Fruit fly (Drosophila melanogaster) whole organism, embryonic: ENCODE results near the gene CG3587.

ENCODE experiments used
- Awh ChIP-seq: fragments of 200-800 bp; sonication (Bioruptor generic); IDR thresholded peaks from 2 replicates; pipeline ENCODE4, ENCODE4 v1.3.6; 2022; ENCODE audit warnings: missing biosample characterization, missing genetic modification characterization
- Bgb ChIP-seq: fragments of 200-800 bp; sonication (Bioruptor generic); IDR thresholded peaks from 2 replicates; pipeline ENCODE4 v1.3.6; 2022; ENCODE audit warnings: missing biosample characterization, missing genetic modification characterization; ENCODE audit not compliant: partially characterized antibody
- CG10543 ChIP-seq: fragments of 200-800 bp; sonication (Bioruptor generic); optimal IDR thresholded peaks from 3 replicates; lab custom pipeline; 2017; ENCODE audit warnings: missing biosample characterization, mild to moderate bottlenecking, missing genetic modification characterization, moderate library complexity
- CG10565 ChIP-seq: fragments of 200-800 bp; sonication (Bioruptor generic); optimal IDR thresholded peaks from 3 replicates; lab custom pipeline; 2016; ENCODE audit warnings: missing biosample characterization, mild to moderate bottlenecking, missing genetic modification characterization
- CG11456 ChIP-seq: fragments of 200-800 bp; sonication (Bioruptor generic); IDR thresholded peaks from 3 replicates; pipeline ENCODE4 v1.3.6; 2022; ENCODE audit warnings: missing biosample characterization, missing genetic modification characterization
- CG11695 ChIP-seq: fragments of 200-800 bp; sonication (Bioruptor generic); IDR thresholded peaks from 3 replicates; pipeline ENCODE4 v1.3.6; 2022; ENCODE audit warnings: missing biosample characterization, missing genetic modification characterization
- CG11723 ChIP-seq: fragments of 200-800 bp; sonication (Bioruptor generic); optimal IDR thresholded peaks from 2 replicates; lab custom pipeline; 2017; ENCODE audit warnings: missing biosample characterization, mild to moderate bottlenecking, missing genetic modification characterization
- CG16863 ChIP-seq: fragments of 200-800 bp; sonication (Bioruptor generic); optimal IDR thresholded peaks from 3 replicates; lab custom pipeline; 2016; ENCODE audit warnings: missing biosample characterization, missing genetic modification characterization
- CG30403 ChIP-seq: fragments of 200-800 bp; sonication (Bioruptor generic); optimal IDR thresholded peaks from 3 replicates; lab custom pipeline; 2016; ENCODE audit warnings: missing biosample characterization, missing genetic modification characterization
- CG3838 ChIP-seq: fragments of 200-800 bp; sonication (Bioruptor generic); optimal IDR thresholded peaks from 3 replicates; lab custom pipeline; 2016; ENCODE audit warnings: missing biosample characterization, missing genetic modification characterization
- CG4282 ChIP-seq: fragments of 200-800 bp; sonication (Bioruptor generic); optimal IDR thresholded peaks from 2 replicates; lab custom pipeline; 2016; ENCODE audit warnings: missing biosample characterization, missing genetic modification characterization
- CG4424 ChIP-seq: fragments of 200-800 bp; sonication (Bioruptor generic); optimal IDR thresholded peaks from 3 replicates; lab custom pipeline; 2016; ENCODE audit warnings: missing biosample characterization, missing genetic modification characterization
- CG6813 ChIP-seq: fragments of 200-800 bp; sonication (Bioruptor generic); optimal IDR thresholded peaks from 2 replicates; lab custom pipeline; 2017; ENCODE audit warnings: missing biosample characterization, missing genetic modification characterization, mild to moderate bottlenecking, moderate library complexity, missing genetic modification reagents
- CG7745 ChIP-seq: fragments of 200-800 bp; sonication (Bioruptor generic); optimal IDR thresholded peaks from 2 replicates; lab custom pipeline; 2018; ENCODE audit warnings: missing biosample characterization, mild to moderate bottlenecking, missing genetic modification characterization, moderate library complexity
- CG9727 ChIP-seq: fragments of 200-800 bp; sonication (Bioruptor generic); optimal IDR thresholded peaks from 3 replicates; lab custom pipeline; 2017; ENCODE audit warnings: missing biosample characterization, mild to moderate bottlenecking, missing genetic modification characterization
- CG9797 ChIP-seq: fragments of 200-800 bp; sonication (Bioruptor generic); optimal IDR thresholded peaks from 3 replicates; lab custom pipeline; 2018; ENCODE audit warnings: missing biosample characterization, mild to moderate bottlenecking, missing genetic modification characterization
- CG9932 ChIP-seq: fragments of 200-800 bp; sonication (Bioruptor generic); IDR thresholded peaks from 2 replicates; pipeline ENCODE4 v1.3.6; 2022; ENCODE audit warnings: missing biosample characterization, missing genetic modification characterization
- CrebB ChIP-seq: fragments of 200-800 bp; sonication (Bioruptor generic); optimal IDR thresholded peaks from 3 replicates; lab custom pipeline; 2018; ENCODE audit warnings: missing biosample characterization, mild to moderate bottlenecking, missing genetic modification characterization
- Dfd ChIP-seq, 2 experiments: fragments of >200 bp; optimal IDR thresholded peaks; 2 replicates each; lab custom pipeline; 2017; ENCODE audit warnings: missing biosample characterization in 2 of 2, missing genetic modification characterization in 2 of 2
- Dll ChIP-seq: fragments of 200-800 bp; sonication (Bioruptor generic); IDR thresholded peaks from 4 replicates; pipeline ENCODE4 v1.3.6; 2022; ENCODE audit warnings: missing biosample characterization, missing genetic modification characterization; ENCODE audit not compliant: partially characterized antibody
- Doc2 ChIP-seq: fragments of 200-800 bp; sonication (Bioruptor generic); IDR thresholded peaks from 2 replicates; pipeline ENCODE4 v1.3.6; 2022; ENCODE audit warnings: missing biosample characterization, missing genetic modification characterization
- Doc3 ChIP-seq: fragments of 200-800 bp; sonication (Bioruptor generic); IDR thresholded peaks from 3 replicates; pipeline ENCODE4 v1.3.6; 2022; ENCODE audit warnings: missing biosample characterization, missing genetic modification characterization; ENCODE audit not compliant: partially characterized antibody
- Fer3 ChIP-seq: fragments of 200-800 bp; sonication (Bioruptor generic); optimal IDR thresholded peaks from 2 replicates; lab custom pipeline; 2018; ENCODE audit warnings: missing biosample characterization, mild to moderate bottlenecking, missing genetic modification characterization, moderate library complexity
- HLH3B ChIP-seq: fragments of 200-800 bp; sonication (Bioruptor generic); IDR thresholded peaks from 2 replicates; pipeline ENCODE4 v1.3.6; 2022; ENCODE audit warnings: missing biosample characterization, missing genetic modification characterization
- Scr ChIP-seq: fragments of 200-800 bp; sonication (Bioruptor generic); IDR thresholded peaks from 2 replicates; pipeline ENCODE4 v1.3.6; 2022; ENCODE audit warnings: missing biosample characterization, missing genetic modification characterization; ENCODE audit not compliant: partially characterized antibody
- Sox102F ChIP-seq: fragments of 200-800 bp; sonication (Bioruptor generic); optimal IDR thresholded peaks from 2 replicates; lab custom pipeline; 2018; ENCODE audit warnings: missing biosample characterization, mild to moderate bottlenecking, missing genetic modification characterization, moderate library complexity
- Sry-δ ChIP-seq: fragments of 200-800 bp; sonication (Bioruptor generic); optimal IDR thresholded peaks from 2 replicates; lab custom pipeline; 2016; ENCODE audit warnings: missing biosample characterization, missing genetic modification characterization
- YL-1 ChIP-seq: fragments of 200-800 bp; sonication (Bioruptor generic); optimal IDR thresholded peaks from 3 replicates; lab custom pipeline; 2017; ENCODE audit warnings: missing biosample characterization, mild to moderate bottlenecking, missing genetic modification characterization
- btn ChIP-seq: fragments of 200-800 bp; sonication (Bioruptor generic); optimal IDR thresholded peaks from 2 replicates; lab custom pipeline; 2016; ENCODE audit warnings: missing biosample characterization, missing genetic modification characterization
- cas ChIP-seq: fragments of 200-800 bp; sonication (Bioruptor generic); IDR thresholded peaks from 2 replicates; pipeline ENCODE4 v1.3.6; 2022; ENCODE audit warnings: missing biosample characterization, missing genetic modification characterization
- cwo ChIP-seq: fragments of 200-800 bp; sonication (Bioruptor generic); optimal IDR thresholded peaks from 3 replicates; lab custom pipeline; 2017; ENCODE audit warnings: missing biosample characterization, missing genetic modification characterization, mild to moderate bottlenecking, moderate library complexity, missing genetic modification reagents
- dm ChIP-seq: fragments of 200-800 bp; sonication (Bioruptor generic); optimal IDR thresholded peaks from 3 replicates; lab custom pipeline; 2016; ENCODE audit warnings: missing biosample characterization, missing genetic modification characterization
- fru ChIP-seq: fragments of >200 bp; optimal IDR thresholded peaks from 2 replicates; lab custom pipeline; 2017
- gt ChIP-seq: fragments of 200-800 bp; sonication (Bioruptor generic); IDR thresholded peaks from 2 replicates; pipeline ENCODE4 v1.3.6; 2022; ENCODE audit warnings: missing biosample characterization, missing genetic modification characterization
- jigr1 ChIP-seq: fragments of 200-800 bp; sonication (Bioruptor generic); IDR thresholded peaks from 3 replicates; pipeline ENCODE4 v1.3.6; 2022; ENCODE audit warnings: missing biosample characterization, missing genetic modification characterization
- lab ChIP-seq: fragments of 200-800 bp; sonication (Bioruptor generic); optimal IDR thresholded peaks from 3 replicates; lab custom pipeline; 2017; ENCODE audit warnings: missing biosample characterization, missing genetic modification characterization, mild to moderate bottlenecking, moderate library complexity, missing genetic modification reagents
- mam ChIP-seq: fragments of 200-800 bp; sonication (Bioruptor generic); optimal IDR thresholded peaks from 3 replicates; lab custom pipeline; 2016; ENCODE audit warnings: missing biosample characterization, missing genetic modification characterization
- peb ChIP-seq: fragments of 200-800 bp; sonication (Bioruptor generic); IDR thresholded peaks from 2 replicates; pipeline ENCODE4 v1.3.6; 2022; ENCODE audit warnings: missing biosample characterization, missing genetic modification characterization
- phol ChIP-seq: fragments of 200-800 bp; sonication (Bioruptor generic); optimal IDR thresholded peaks from 3 replicates; lab custom pipeline; 2018; ENCODE audit warnings: missing biosample characterization, mild to moderate bottlenecking, missing genetic modification characterization, moderate library complexity
- row ChIP-seq: fragments of 200-800 bp; sonication (Bioruptor generic); IDR thresholded peaks from 3 replicates; pipeline ENCODE4 v1.3.6; 2022; ENCODE audit warnings: missing biosample characterization, missing genetic modification characterization
- sens-2 ChIP-seq: fragments of 200-800 bp; sonication (Bioruptor generic); IDR thresholded peaks from 2 replicates; pipeline ENCODE4 v1.3.6; 2022; ENCODE audit warnings: missing biosample characterization, missing genetic modification characterization
- shn ChIP-seq: fragments of 200-800 bp; sonication (Bioruptor generic); optimal IDR thresholded peaks from 3 replicates; lab custom pipeline; 2016; ENCODE audit warnings: missing biosample characterization, missing genetic modification characterization
- sna ChIP-seq: fragments of 200-800 bp; sonication (Bioruptor generic); IDR thresholded peaks from 2 replicates; pipeline ENCODE4 v1.3.6; 2022; ENCODE audit warnings: missing biosample characterization, missing genetic modification characterization; ENCODE audit not compliant: partially characterized antibody
- stwl ChIP-seq: fragments of 200-800 bp; sonication (Bioruptor generic); optimal IDR thresholded peaks from 3 replicates; lab custom pipeline; 2018; ENCODE audit warnings: missing biosample characterization, mild to moderate bottlenecking, missing genetic modification characterization, moderate library complexity
- tap ChIP-seq: fragments of 200-800 bp; optimal IDR thresholded peaks from 3 replicates; lab custom pipeline; 2019; ENCODE audit warnings: missing biosample characterization, mild to moderate bottlenecking, missing genetic modification characterization, moderate library complexity
- unc-4 ChIP-seq: fragments of 200-800 bp; sonication (Bioruptor generic); IDR thresholded peaks from 2 replicates; pipeline ENCODE4 v1.3.6; 2022; ENCODE audit warnings: missing biosample characterization, missing genetic modification characterization; ENCODE audit not compliant: partially characterized antibody
- z ChIP-seq: fragments of 200-800 bp; sonication (Bioruptor generic); IDR thresholded peaks from 3 replicates; pipeline ENCODE4 v1.3.6; 2022; ENCODE audit warnings: missing biosample characterization, missing genetic modification characterization
- zf30C ChIP-seq: fragments of 200-800 bp; sonication (Bioruptor generic); optimal IDR thresholded peaks from 3 replicates; lab custom pipeline; 2018; ENCODE audit warnings: missing biosample characterization, mild to moderate bottlenecking, missing genetic modification characterization
- zfh1 ChIP-seq: fragments of 200-800 bp; sonication (Bioruptor generic); IDR thresholded peaks from 3 replicates; pipeline ENCODE4 v1.3.6; 2022; ENCODE audit warnings: missing biosample characterization, missing genetic modification characterization

The CG3587 gene

DNA sequence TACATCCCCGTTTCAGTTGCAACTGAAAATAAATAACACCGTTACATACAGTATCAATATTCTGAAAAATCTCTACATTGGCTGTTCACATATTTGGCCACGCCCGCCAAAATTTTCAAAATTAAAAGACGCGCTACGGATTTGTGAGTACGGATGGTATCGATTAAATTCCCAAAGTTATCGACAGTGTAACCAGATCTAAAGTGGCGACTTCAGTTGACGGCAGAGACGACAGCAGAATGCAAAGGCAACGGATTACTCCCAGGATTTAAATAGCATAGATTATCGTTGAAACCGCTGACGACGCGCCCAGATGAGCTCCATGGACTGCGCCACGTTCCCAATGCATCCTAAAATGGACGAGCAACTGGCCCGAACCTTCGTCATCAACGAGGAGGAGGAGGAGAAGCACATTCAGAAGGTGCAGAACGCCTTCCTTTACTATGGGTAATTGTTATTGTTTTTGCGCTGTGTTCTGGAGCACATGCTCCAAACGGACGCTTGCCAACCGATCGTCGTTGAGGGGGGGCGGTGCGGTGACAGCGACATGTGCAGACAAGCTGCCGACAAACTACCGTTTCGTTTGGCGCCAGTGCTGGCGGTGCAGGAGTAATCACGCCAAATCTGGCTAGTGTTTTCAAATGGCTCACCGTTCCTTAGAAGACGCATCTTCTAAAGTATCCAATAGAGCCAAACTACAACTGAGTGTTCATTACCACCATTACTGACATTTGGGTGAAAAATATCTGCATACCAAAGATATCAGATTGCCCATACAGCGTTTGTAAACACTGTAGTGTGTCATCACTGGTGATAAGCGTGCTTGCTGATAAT lies 12.4 kb upstream of the CG3587 start, which contains the start of gene CG11596 (continued):
- TF ChIP-seq Doc3 (GFP tag; lab: Robert Waterston, UW) (no peak), Bgb (GFP tag; lab: Robert Waterston, UW) (0 out of 2 replicates have a peak, but pooled peaks have one; percentile 6), CG7745 (tag; lab: Kevin White, UChicago) (no peak), CG10565 (no peak), CG16863 (GFP tag; lab: Kevin White, UChicago) (peak; percentile 93), tap (tag; lab: Kevin White, UChicago) (no peak), sens-2 (no peak), CG9727 (GFP tag; lab: Kevin White, UChicago) (no peak), shn (GFP tag; lab: Kevin White, UChicago) (peak; percentile 33), zfh1 (0 out of 3 replicates have a peak, but pooled peaks have one; percentile 23), row (GFP tag; lab: Robert Waterston, UW) (peak; percentile 72), Dfd (GFP tag; optimal IDR thresholded peaks at IDR 0.05; lab: Kevin White, UChicago) (no peak), CG4424 (GFP tag; lab: Kevin White, UChicago) (no peak), z (GFP tag; lab: Robert Waterston, UW) (no peak), unc-4 (GFP tag; lab: Robert Waterston, UW) (peak; percentile 35; the same call in 1 of the 2 replicates), HLH3B (GFP tag; lab: Robert Waterston, UW) (no peak), sna (0 out of 2 replicates have a peak, but pooled peaks have one; percentile 34), CG3838 (GFP tag; lab: Kevin White, UChicago) (no peak), Doc2 (GFP tag; lab: Robert Waterston, UW) (no peak), Awh (GFP tag; lab: Robert Waterston, UW) (no peak), Sry-δ (GFP tag; lab: Kevin White, UChicago) (peak; percentile 34), Dll (GFP tag; lab: Robert Waterston, UW) (0 out of 4 replicates have a peak, but pooled peaks have one; percentile 15), mam (GFP tag; lab: Kevin White, UChicago) (peak; percentile 13), YL-1 (GFP tag; lab: Kevin White, UChicago) (peak; percentile 67), CG4282 (no peak), dm (peak; percentile 46), Sox102F (GFP tag; lab: Kevin White, UChicago) (no peak), CG6813 (no peak), stwl (tag; lab: Kevin White, UChicago) (peak; percentile 30), CG10543 (GFP tag; lab: Kevin White, UChicago) (peak; percentile 39), CG11723 (GFP tag; lab: Kevin White, UChicago) (no peak), CG11695 (GFP tag; lab: Robert Waterston, UW) (no peak), peb (GFP tag; lab: Robert Waterston, UW) (no peak), jigr1 (GFP tag; lab: Robert Waterston, UW) (no peak), CG9797 (GFP tag; lab: Kevin White, UChicago) (peak; percentile 71), CG11456 (no peak), lab (GFP tag; lab: Kevin White, UChicago) (peak; percentile 26), fru (lab: Kevin White, UChicago) (no peak), zf30C (GFP tag; lab: Kevin White, UChicago) (no peak), CG30403 (peak; percentile 13), Fer3 (tag; lab: Kevin White, UChicago) (peak; percentile 9), CrebB (tag; lab: Kevin White, UChicago) (no peak), gt (GFP tag; lab: Robert Waterston, UW) (no peak), btn (GFP tag; lab: Kevin White, UChicago) (no peak), phol (tag; lab: Kevin White, UChicago) (peak; percentile 8), cas (no peak), cwo (peak; percentile 61), CG9932 (peak; percentile 58), Scr (GFP tag; lab: Robert Waterston, UW) (0 out of 2 replicates have a peak, but pooled peaks have one; percentile 21)
